Fruit fly (Drosophila melanogaster) Kc167 (cell line): ENCODE data around the gene CG11158.

Experiments
- Sin3A ChIP-seq: fragments of >200 bp; optimal IDR thresholded peaks from 2 replicates; lab custom pipeline; 2018; ENCODE audit warnings: missing external identifiers
- psq ChIP-seq: fragments of >200 bp; optimal IDR thresholded peaks from 2 replicates; lab custom pipeline; 2017; ENCODE audit warnings: missing external identifiers
- ttk ChIP-seq: sonication (Bioruptor generic); optimal IDR thresholded peaks from 2 replicates; lab custom pipeline; 2017; ENCODE audit warnings: missing external identifiers

- TF ChIP-seq ttk (lab: Kevin White, UChicago) (no peak), psq (no peak), Sin3A (no peak)
Observed at dm6 chrX:13680262-13680661, 2.5 kb upstream of the CG11158 start, which contains the start of gene CG12177.
